Fruit fly (Drosophila melanogaster): ENCODE data around the gene Pp1-Y2.

Gene Pp1-Y2

DNA sequence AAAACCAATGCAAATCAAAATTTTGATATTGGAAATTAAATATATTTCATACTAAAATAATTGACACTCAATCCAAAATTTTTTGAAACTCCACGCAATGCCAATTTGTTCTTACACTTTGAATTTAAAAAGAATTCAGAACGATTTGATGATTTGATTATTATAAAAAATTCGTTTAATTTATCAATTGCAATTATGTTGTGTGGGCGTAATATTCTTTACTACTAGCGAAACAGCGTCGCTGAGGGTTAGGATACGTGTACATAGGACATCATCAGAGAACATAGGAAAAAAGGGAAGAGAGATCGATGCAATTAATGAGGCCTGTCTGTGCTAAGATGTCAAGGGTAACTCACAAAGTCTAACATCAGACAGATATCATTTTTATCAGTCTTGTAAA lies at the start of gene Pp1-Y2:
Pp1-Y2 (minus strand) TSS at position 101 of the 400 bp plus-strand sequence.
- TF ChIP-seq sage (GFP tag; optimal IDR thresholded peaks at IDR 0.05): no peak
- TF ChIP-seq Dif (GFP tag; optimal IDR thresholded peaks at IDR 0.05; ENCODE audit: partially characterized antibody): no peak
- TF ChIP-seq br (GFP tag; optimal IDR thresholded peaks at IDR 0.05): no peak
- no peak for TF ChIP-seq Hr83 (GFP tag; optimal IDR thresholded peaks at IDR 0.05; ENCODE audit: poor library complexity, severe bottlenecking)
- TF ChIP-seq sv (GFP tag; optimal IDR thresholded peaks at IDR 0.05): no peak
- no peak for TF ChIP-seq OdsH (GFP tag; optimal IDR thresholded peaks at IDR 0.05)
- TF ChIP-seq Hr78 (GFP tag; optimal IDR thresholded peaks at IDR 0.05): no peak
- no peak for TF ChIP-seq Mio (GFP tag; optimal IDR thresholded peaks at IDR 0.05)
- no peak for TF ChIP-seq CG32264 (GFP tag; optimal IDR thresholded peaks at IDR 0.05)
- no peak for TF ChIP-seq HLH106 (tag; optimal IDR thresholded peaks at IDR 0.05)
- TF ChIP-seq Abd-B (GFP tag; optimal IDR thresholded peaks at IDR 0.05): no peak
- TF ChIP-seq Myc (optimal IDR thresholded peaks at IDR 0.05): no peak
- no peak for TF ChIP-seq rgr (GFP tag; optimal IDR thresholded peaks at IDR 0.05)

DNA sequence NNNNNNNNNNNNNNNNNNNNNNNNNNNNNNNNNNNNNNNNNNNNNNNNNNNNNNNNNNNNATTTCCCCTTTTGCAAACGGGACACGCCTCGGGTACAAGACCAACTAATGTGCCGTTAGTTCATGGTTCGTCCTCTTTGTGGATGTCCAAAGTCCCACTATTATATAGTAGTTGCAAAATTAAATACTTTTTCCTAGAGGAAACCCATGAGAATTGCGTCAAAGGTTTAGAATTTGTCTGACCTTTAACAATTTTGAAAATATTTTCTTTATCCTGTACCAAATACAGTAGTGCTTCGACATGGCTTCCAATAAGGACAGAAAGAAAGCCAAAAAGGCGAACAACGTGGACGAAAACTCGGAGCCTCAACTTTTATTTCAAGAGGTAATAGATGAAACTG lies 20.9 kb upstream of the Pp1-Y2 start, which contains the start of gene ORY:
ORY (plus strand) TSS at position 301 of the 400 bp plus-strand sequence.
- no peak for TF ChIP-seq jim (GFP tag; optimal IDR thresholded peaks at IDR 0.05)
- no peak for TF ChIP-seq HLH106 (tag; optimal IDR thresholded peaks at IDR 0.05)
- no peak for TF ChIP-seq psq (GFP tag; optimal IDR thresholded peaks at IDR 0.05)
- no peak for TF ChIP-seq CG32264 (GFP tag; optimal IDR thresholded peaks at IDR 0.05)
- no peak for TF ChIP-seq Vsx2 (GFP tag; optimal IDR thresholded peaks at IDR 0.05; ENCODE audit: partially characterized antibody)
- TF ChIP-seq sv (GFP tag; optimal IDR thresholded peaks at IDR 0.05): no peak
- TF ChIP-seq ey (GFP tag; optimal IDR thresholded peaks at IDR 0.05): no peak
- no peak for TF ChIP-seq lola (GFP tag; optimal IDR thresholded peaks at IDR 0.05)
